Worm (Caenorhabditis elegans) whole organism, L4 larva: Measurements from ENCODE around the gene vab-8.

ENCODE experiments used
- nhr-11 ChIP-seq: fragments of 150-350 bp; optimal IDR thresholded peaks from 2 replicates; lab custom pipeline; 2014; ENCODE audit warnings: missing biosample characterization, missing genetic modification characterization
- nhr-77 ChIP-seq: fragments of 150-350 bp; optimal IDR thresholded peaks from 2 replicates; lab custom pipeline; 2014; ENCODE audit warnings: missing biosample characterization, missing genetic modification characterization
- unc-39 ChIP-seq: sonication (generic microtip); optimal IDR thresholded peaks from 2 replicates; lab custom pipeline; 2017; ENCODE audit warnings: missing biosample characterization, missing genetic modification characterization
- unc-62 ChIP-seq, 3 experiments: fragments of 150-350 bp in 1 of 3; sonication (generic microtip); optimal IDR thresholded peaks in 2 of 3; peaks in 1 of 3; 1 replicate in 1 of 3; 2 replicates in 2 of 3; lab custom pipeline; 2014 to 2017; ENCODE audit warnings: missing biosample characterization in 3 of 3, missing genetic modification characterization in 3 of 3, missing genetic modification reagents in 3 of 3, missing genotype in 1 of 3

DNA sequence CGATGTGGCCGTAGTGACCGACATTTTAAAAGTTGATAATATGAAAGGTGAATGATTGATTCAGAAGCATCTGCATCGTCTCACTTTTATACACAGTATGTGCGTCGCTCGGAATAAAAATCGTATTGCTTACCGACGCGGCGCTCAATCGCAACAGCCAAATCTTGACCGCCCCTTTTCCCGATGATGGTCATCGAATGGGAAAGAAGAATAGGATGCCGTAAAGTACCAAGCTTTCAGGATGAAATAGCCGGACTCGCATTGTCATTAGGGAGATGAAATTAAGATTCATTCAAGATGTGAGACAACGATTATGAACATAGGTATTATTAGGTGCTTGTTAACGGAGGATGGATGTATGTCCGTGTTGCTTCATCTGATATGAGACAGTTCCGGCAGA lies 14.6 kb upstream of the vab-8 start, which contains the start of gene lon-3:
- TF ChIP-seq unc-39 (no peak), nhr-77 (tag; lab: Kevin White, UChicago) (no peak), nhr-11 (no peak), unc-62 (GFP tag; optimal IDR thresholded peaks at IDR 0.05 in 1 of 2; lab: Kevin White, UChicago) (no peak), unc-62 (tag; optimal IDR thresholded peaks at IDR 0.05; lab: Kevin White, UChicago) (no peak)
